Fruit fly (Drosophila melanogaster) whole organism, wandering third instar larva: ENCODE measurements around the gene eIF2gamma.

Experiments
- Abd-B ChIP-seq: fragments of >200 bp; optimal IDR thresholded peaks from 2 replicates; lab custom pipeline; 2017; ENCODE audit warnings: missing biosample characterization, missing genetic modification characterization
- CG32264 ChIP-seq: fragments of 200-800 bp; sonication (Bioruptor generic); optimal IDR thresholded peaks from 2 replicates; lab custom pipeline; 2016; ENCODE audit warnings: missing biosample characterization, missing genetic modification characterization
- CG9705 ChIP-seq: fragments of 200-800 bp; sonication (Bioruptor generic); optimal IDR thresholded peaks from 2 replicates; lab custom pipeline; 2018; ENCODE audit warnings: missing biosample characterization, mild to moderate bottlenecking, missing genetic modification characterization
- CrebA ChIP-seq: fragments of 200-800 bp; sonication (Bioruptor generic); optimal IDR thresholded peaks from 2 replicates; lab custom pipeline; 2016; ENCODE audit warnings: missing biosample characterization, mild to moderate bottlenecking, missing genetic modification characterization, borderline replicate concordance
- Dfd ChIP-seq: fragments of >200 bp; optimal IDR thresholded peaks from 2 replicates; lab custom pipeline; 2017; ENCODE audit warnings: missing biosample characterization, missing genetic modification characterization
- Dif ChIP-seq: fragments of 200-275, 200-300 bp; sonication (Bioruptor generic); optimal IDR thresholded peaks from 2 replicates; lab custom pipeline; 2018; ENCODE audit warnings: missing biosample characterization, missing genetic modification characterization; ENCODE audit not compliant: partially characterized antibody
- GATAd ChIP-seq: sonication (Bioruptor generic); optimal IDR thresholded peaks from 2 replicates; lab custom pipeline; 2016; ENCODE audit warnings: missing biosample characterization, missing genetic modification characterization
- HLH106 ChIP-seq: fragments of 200-800 bp; optimal IDR thresholded peaks from 3 replicates; lab custom pipeline; 2019; ENCODE audit warnings: missing biosample characterization, mild to moderate bottlenecking, missing genetic modification characterization, moderate library complexity
- Hnf4 ChIP-seq: fragments of 200-800 bp; sonication (Bioruptor generic); optimal IDR thresholded peaks from 2 replicates; lab custom pipeline; 2016; ENCODE audit warnings: missing biosample characterization, mild to moderate bottlenecking, missing genetic modification characterization
- Hr78 ChIP-seq: fragments of >200 bp; optimal IDR thresholded peaks from 2 replicates; lab custom pipeline; 2017; ENCODE audit warnings: missing biosample characterization, missing genetic modification characterization
- Jra ChIP-seq: sonication (Bioruptor generic); optimal IDR thresholded peaks from 2 replicates; lab custom pipeline; 2016; ENCODE audit warnings: missing biosample characterization, missing genetic modification characterization
- Mio ChIP-seq: sonication (Bioruptor generic); optimal IDR thresholded peaks from 2 replicates; lab custom pipeline; 2016; ENCODE audit warnings: missing biosample characterization, missing genetic modification characterization
- N ChIP-seq: fragments of >200 bp; optimal IDR thresholded peaks from 2 replicates; lab custom pipeline; 2018; ENCODE audit warnings: missing biosample characterization, missing external identifiers, missing genetic modification characterization
- OdsH ChIP-seq: fragments of 200-800 bp; sonication (Bioruptor generic); optimal IDR thresholded peaks from 2 replicates; lab custom pipeline; 2016; ENCODE audit warnings: missing biosample characterization, mild to moderate bottlenecking, missing genetic modification characterization
- Rel ChIP-seq, 2 experiments: fragments of 200-800 bp; sonication (Bioruptor generic) in 1 of 2; optimal IDR thresholded peaks; 2 replicates in 1 of 2; 3 replicates in 1 of 2; lab custom pipeline; 2016 to 2019; ENCODE audit warnings: mild to moderate bottlenecking in 2 of 2, missing biosample characterization in 2 of 2, missing genetic modification characterization in 2 of 2, moderate library complexity in 1 of 2
- Sp1 ChIP-seq: fragments of 200-800 bp; sonication (Bioruptor generic); optimal IDR thresholded peaks from 3 replicates; lab custom pipeline; 2019; ENCODE audit warnings: missing biosample characterization, mild to moderate bottlenecking, missing genetic modification characterization, moderate library complexity
- Vsx2 ChIP-seq: fragments of 200-300, 225-300 bp; sonication (Bioruptor generic); optimal IDR thresholded peaks from 2 replicates; lab custom pipeline; 2018; ENCODE audit warnings: missing biosample characterization, missing genetic modification characterization; ENCODE audit not compliant: partially characterized antibody
- brk ChIP-seq: fragments of 200-800 bp; sonication (Bioruptor generic); optimal IDR thresholded peaks from 2 replicates; lab custom pipeline; 2016; ENCODE audit warnings: missing biosample characterization, mild to moderate bottlenecking, missing genetic modification characterization
- dl ChIP-seq, 2 experiments: fragments of 175-275, 200-275 bp in 1 of 2; fragments of 200-275 bp in 1 of 2; sonication (Bioruptor generic); optimal IDR thresholded peaks; lab custom pipeline; 2018; ENCODE audit warnings: mild to moderate bottlenecking in 2 of 2, missing biosample characterization in 2 of 2, missing genetic modification characterization in 2 of 2, moderate library complexity in 2 of 2; ENCODE audit not compliant: partially characterized antibody in 2 of 2, insufficient read depth in 1 of 2
- dmrt93B ChIP-seq: fragments of 200-800 bp; sonication (Bioruptor generic); optimal IDR thresholded peaks from 2 replicates; lab custom pipeline; 2018; ENCODE audit warnings: missing biosample characterization, mild to moderate bottlenecking, missing genetic modification characterization
- ey ChIP-seq: fragments of 200-800 bp; sonication (Bioruptor generic); optimal IDR thresholded peaks from 2 replicates; lab custom pipeline; 2016; ENCODE audit warnings: missing biosample characterization, missing genetic modification characterization
- foxo ChIP-seq, 2 experiments: fragments of 200-800 bp; sonication (Bioruptor generic); optimal IDR thresholded peaks; 2 replicates in 1 of 2; 3 replicates in 1 of 2; lab custom pipeline; 2016 to 2017; ENCODE audit warnings: missing biosample characterization in 2 of 2, missing genetic modification characterization in 2 of 2
- fru ChIP-seq: fragments of 200-800 bp; sonication (Bioruptor generic); optimal IDR thresholded peaks from 3 replicates; lab custom pipeline; 2016; ENCODE audit warnings: missing biosample characterization, mild to moderate bottlenecking, missing genetic modification characterization
- h ChIP-seq: fragments of 200-800 bp; sonication (Bioruptor generic); optimal IDR thresholded peaks from 3 replicates; lab custom pipeline; 2016; ENCODE audit warnings: missing biosample characterization, mild to moderate bottlenecking, missing genetic modification characterization
- jim ChIP-seq: fragments of 175-275, 200-325 bp; sonication (Bioruptor generic); optimal IDR thresholded peaks from 2 replicates; lab custom pipeline; 2016; ENCODE audit warnings: missing biosample characterization, mild to moderate bottlenecking, missing genetic modification characterization
- lola ChIP-seq: fragments of >200 bp; optimal IDR thresholded peaks from 2 replicates; lab custom pipeline; 2017; ENCODE audit warnings: missing biosample characterization, missing genetic modification characterization
- psq ChIP-seq: fragments of 200-800 bp; sonication (Bioruptor generic); optimal IDR thresholded peaks from 3 replicates; lab custom pipeline; 2017; ENCODE audit warnings: missing biosample characterization, mild to moderate bottlenecking, missing genetic modification characterization, moderate library complexity
- rgr ChIP-seq: fragments of 200-800 bp; sonication (Bioruptor generic); optimal IDR thresholded peaks from 3 replicates; lab custom pipeline; 2016; ENCODE audit warnings: missing biosample characterization, mild to moderate bottlenecking, missing genetic modification characterization
- sage ChIP-seq: fragments of 200-800 bp; sonication (Bioruptor generic); optimal IDR thresholded peaks from 2 replicates; lab custom pipeline; 2016; ENCODE audit warnings: missing biosample characterization, mild to moderate bottlenecking, missing genetic modification characterization
- sv ChIP-seq: fragments of 200-800 bp; sonication (Bioruptor generic); optimal IDR thresholded peaks from 3 replicates; lab custom pipeline; 2016; ENCODE audit warnings: missing biosample characterization, missing genetic modification characterization
- tai ChIP-seq: sonication (Bioruptor generic); optimal IDR thresholded peaks from 2 replicates; lab custom pipeline; 2016; ENCODE audit warnings: missing biosample characterization, missing genetic modification characterization
- usp ChIP-seq: fragments of >200 bp; optimal IDR thresholded peaks from 2 replicates; lab custom pipeline; 2017; ENCODE audit warnings: missing biosample characterization, missing genetic modification characterization

The eIF2gamma gene

DNA sequence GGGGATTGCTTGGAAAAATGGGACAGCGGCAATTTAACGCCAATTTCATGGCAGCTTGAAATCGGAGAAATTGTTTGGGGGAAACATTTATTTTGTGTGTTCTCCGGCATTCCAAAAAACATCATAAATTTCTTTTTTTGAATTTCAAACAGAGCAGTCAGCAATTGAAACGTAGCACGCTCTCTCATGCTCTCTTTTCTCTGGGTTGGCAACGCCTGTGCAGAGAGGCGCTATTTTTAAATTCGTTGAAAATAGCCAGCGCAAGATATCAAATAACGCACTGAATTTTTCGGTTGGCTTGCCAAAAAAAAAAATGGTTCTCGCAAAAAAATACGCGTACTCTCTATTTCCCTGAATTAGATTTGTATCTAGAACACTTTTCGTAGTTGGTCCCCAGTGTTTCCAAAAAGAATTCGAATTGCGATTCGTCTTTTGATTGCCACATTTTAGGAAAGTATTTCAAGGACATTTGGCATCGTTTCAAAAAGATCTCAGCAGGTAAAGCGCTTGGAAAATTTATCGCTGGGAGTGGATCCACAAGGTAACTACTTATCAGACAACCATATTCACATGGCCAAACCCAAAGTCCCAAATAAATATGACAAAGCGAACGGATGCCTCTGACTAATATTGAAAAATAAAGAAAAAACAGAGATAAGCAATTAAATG lies 22.9 kb upstream of the eIF2gamma start:
- no peak for TF ChIP-seq CrebA (GFP tag; lab: Kevin White, UChicago)
- no peak for TF ChIP-seq CG9705 (GFP tag; lab: Kevin White, UChicago)
- no peak for TF ChIP-seq N (GFP tag; lab: Kevin White, UChicago)
- TF ChIP-seq dl (GFP tag; optimal IDR thresholded peaks at IDR 0.05; lab: Kevin White, UChicago; ENCODE audit: insufficient read depth in 1 of 2, partially characterized antibody in 2 of 2), result peak in 1 of 2 experiments; percentile 51
- peak; percentile 87 for TF ChIP-seq Dif (GFP tag; lab: Kevin White, UChicago)
- peak; percentile 7 for TF ChIP-seq rgr (GFP tag; lab: Kevin White, UChicago)
- no peak for TF ChIP-seq Dfd (GFP tag; lab: Kevin White, UChicago)
- TF ChIP-seq Vsx2, result peak; percentile 56

DNA sequence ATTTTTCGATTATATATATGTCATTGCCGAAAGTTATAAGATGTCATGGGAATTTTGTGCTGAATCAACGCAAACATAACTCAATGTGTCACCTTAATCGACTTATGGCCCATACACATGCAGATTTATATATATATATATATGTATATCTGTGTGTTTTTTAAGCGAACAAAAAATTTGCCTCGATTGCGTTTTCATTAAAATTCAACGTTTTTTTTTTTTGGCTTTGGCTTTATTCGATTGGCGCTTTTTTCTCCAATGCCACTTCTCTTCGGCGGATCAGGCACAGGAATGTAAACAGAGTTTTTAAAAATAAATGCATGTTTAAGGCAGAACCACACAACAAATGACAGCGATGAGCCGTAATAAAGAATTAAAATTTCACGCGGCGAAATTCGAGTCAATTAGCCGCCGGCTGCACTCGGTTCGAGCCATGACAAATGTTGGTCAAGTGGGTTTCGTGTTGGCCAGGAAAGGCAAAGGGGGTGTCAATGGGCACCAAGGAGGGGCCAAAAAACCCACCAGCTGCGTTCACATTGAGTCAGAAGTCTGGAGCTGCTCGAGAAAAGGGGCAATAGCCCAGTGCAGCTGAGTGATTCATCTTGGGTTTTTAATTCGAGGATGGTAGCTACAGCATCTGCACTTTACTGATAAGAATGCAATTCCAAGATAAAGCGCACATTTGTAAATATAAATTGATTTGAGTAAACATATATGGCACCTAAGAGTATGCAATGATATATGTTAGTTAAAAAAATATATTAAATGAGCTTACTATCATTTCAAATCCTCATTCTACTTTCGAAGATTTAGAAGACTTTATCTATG lies 19.9 kb upstream of the eIF2gamma start:
- TF ChIP-seq psq (GFP tag; lab: Kevin White, UChicago), result no peak
- no peak for TF ChIP-seq Rel (GFP tag; optimal IDR thresholded peaks at IDR 0.05; lab: Kevin White, UChicago)
- TF ChIP-seq Rel (tag; optimal IDR thresholded peaks at IDR 0.05; lab: Kevin White, UChicago), result peak; percentile 15

DNA sequence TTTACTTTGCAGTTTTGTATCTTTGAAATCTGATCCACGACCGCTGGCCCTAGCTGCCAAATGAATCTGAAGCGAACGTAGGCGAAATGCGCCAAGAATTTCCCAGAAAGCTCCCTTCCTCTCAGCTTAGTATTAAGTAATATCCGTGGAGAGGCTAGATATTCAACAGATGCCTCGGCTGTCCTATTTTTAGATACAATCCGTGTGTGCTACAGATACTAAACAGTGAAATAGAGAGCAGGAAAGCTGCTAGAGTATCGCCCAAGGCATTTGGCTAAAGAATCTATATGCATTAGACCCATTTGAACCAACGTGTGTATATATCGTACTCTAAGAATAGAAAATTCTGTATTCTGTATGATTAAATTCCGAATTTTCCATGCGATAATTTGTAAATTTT lies 19.1 kb upstream of the eIF2gamma start:
- TF ChIP-seq Rel (GFP tag; optimal IDR thresholded peaks at IDR 0.05; lab: Kevin White, UChicago) (no peak), Rel (tag; optimal IDR thresholded peaks at IDR 0.05; lab: Kevin White, UChicago) (no peak), psq (GFP tag; lab: Kevin White, UChicago) (no peak), Dfd (GFP tag; lab: Kevin White, UChicago) (no peak), Jra (GFP tag; lab: Kevin White, UChicago) (no peak), foxo (GFP tag; optimal IDR thresholded peaks at IDR 0.05; lab: Kevin White, UChicago) (no peak), sv (no peak), tai (GFP tag; lab: Kevin White, UChicago) (no peak), jim (GFP tag; lab: Kevin White, UChicago) (no peak), dmrt93B (GFP tag; lab: Kevin White, UChicago) (no peak)
- TF ChIP-seq, all 38 proteins: peak for 0

DNA sequence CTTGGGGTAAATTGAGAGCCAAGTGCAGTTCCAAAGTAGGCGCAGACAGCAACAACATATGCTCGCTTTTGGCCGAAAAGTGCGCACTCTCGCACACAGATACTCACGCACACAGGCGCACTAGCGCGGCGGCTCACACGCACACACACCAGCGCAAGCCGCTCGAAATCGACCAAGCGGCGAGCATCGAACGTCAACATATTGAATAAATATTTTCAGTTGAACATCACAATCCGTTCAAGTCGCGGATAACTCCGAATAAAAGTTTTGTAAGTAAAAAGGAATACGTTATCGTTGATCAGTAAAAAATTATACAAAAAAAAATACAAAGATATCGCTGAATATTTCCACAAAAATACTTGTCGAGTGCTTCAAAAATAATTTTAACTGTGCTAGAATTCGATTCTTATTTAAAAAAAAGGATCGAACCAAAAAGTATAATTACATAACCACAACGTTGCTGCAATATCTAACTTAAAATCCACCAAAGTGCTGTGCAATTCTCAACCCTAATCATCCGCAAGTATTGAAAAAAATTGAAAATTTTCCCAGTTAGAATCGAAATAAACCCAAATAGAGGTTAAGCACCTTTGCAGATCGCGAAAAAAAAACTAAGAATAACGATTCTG lies 18.2 kb upstream of the eIF2gamma start:
- TF ChIP-seq dl (GFP tag; optimal IDR thresholded peaks at IDR 0.05; lab: Kevin White, UChicago; ENCODE audit: insufficient read depth in 1 of 2, partially characterized antibody in 2 of 2) (peak in 1 of 2 experiments; percentile 3), Rel (GFP tag; optimal IDR thresholded peaks at IDR 0.05; lab: Kevin White, UChicago) (no peak), Rel (tag; optimal IDR thresholded peaks at IDR 0.05; lab: Kevin White, UChicago) (no peak)

DNA sequence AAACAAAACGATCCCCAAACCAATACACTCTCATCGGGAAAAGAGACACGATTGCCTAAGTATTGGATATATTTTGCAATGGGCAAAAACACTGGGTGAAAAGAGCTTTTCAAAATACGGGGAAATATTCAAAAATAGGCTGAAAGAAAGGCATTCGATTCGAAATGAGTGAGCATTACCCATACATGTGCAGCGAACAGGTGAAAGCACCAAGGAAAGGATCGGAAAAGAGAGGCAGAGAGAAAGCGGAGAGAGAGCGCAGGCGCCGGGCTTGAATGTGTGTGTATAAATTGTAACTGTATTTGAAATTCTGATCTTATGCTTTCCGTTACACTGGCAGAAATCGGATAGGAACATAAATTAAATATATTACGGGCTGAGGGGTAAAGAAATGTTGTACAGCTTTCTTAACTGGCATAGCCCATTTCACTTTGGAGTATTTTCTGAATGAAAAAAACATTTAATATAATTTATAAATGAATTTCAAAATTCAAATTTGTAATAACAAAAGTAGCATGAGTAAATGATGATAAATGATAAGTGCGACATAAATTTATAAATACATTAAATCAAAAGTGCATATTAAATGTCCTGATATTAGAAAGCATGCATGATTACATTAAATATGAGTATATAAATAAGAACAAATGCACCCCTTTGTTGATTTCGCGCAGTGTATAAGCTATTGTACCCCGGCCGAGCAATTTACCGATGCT lies 17.5 kb upstream of the eIF2gamma start:
- no peak for TF ChIP-seq brk (GFP tag; lab: Kevin White, UChicago)
- no peak for TF ChIP-seq lola (GFP tag; lab: Kevin White, UChicago)
- no peak for TF ChIP-seq Mio (GFP tag; lab: Kevin White, UChicago)
- no peak for TF ChIP-seq CG9705 (GFP tag; lab: Kevin White, UChicago)
- no peak for TF ChIP-seq Rel (GFP tag; optimal IDR thresholded peaks at IDR 0.05; lab: Kevin White, UChicago)
- TF ChIP-seq Rel (tag; optimal IDR thresholded peaks at IDR 0.05; lab: Kevin White, UChicago), result no peak
- no peak for TF ChIP-seq usp
- TF ChIP-seq Dif (GFP tag; lab: Kevin White, UChicago), result peak; percentile 23
- TF ChIP-seq rgr (GFP tag; lab: Kevin White, UChicago), result peak; percentile 46
- TF ChIP-seq foxo (GFP tag; optimal IDR thresholded peaks at IDR 0.05; lab: Kevin White, UChicago), result peak in 1 of 2 experiments; percentile 63
- TF ChIP-seq fru (GFP tag; lab: Kevin White, UChicago), result peak; percentile 65
- TF ChIP-seq GATAd (GFP tag; lab: Kevin White, UChicago), result no peak
- no peak for TF ChIP-seq dl (GFP tag; optimal IDR thresholded peaks at IDR 0.05; lab: Kevin White, UChicago; ENCODE audit: insufficient read depth in 1 of 2, partially characterized antibody in 2 of 2)
- no peak for TF ChIP-seq tai (GFP tag; lab: Kevin White, UChicago)
- no peak for TF ChIP-seq Hr78 (GFP tag; lab: Kevin White, UChicago)
- no peak for TF ChIP-seq CG32264 (GFP tag; lab: Kevin White, UChicago)
- TF ChIP-seq h (GFP tag; lab: Kevin White, UChicago), result peak; percentile 45
- TF ChIP-seq OdsH (GFP tag; lab: Kevin White, UChicago), result peak; percentile 60
- TF ChIP-seq HLH106 (tag; lab: Kevin White, UChicago), result peak; percentile 66
- TF ChIP-seq jim (GFP tag; lab: Kevin White, UChicago), result no peak
- peak; percentile 20 for TF ChIP-seq sv
- TF ChIP-seq ey (GFP tag; lab: Kevin White, UChicago), result peak; percentile 34
- TF ChIP-seq Dfd (GFP tag; lab: Kevin White, UChicago), result no peak
- no peak for TF ChIP-seq Jra (GFP tag; lab: Kevin White, UChicago)
- TF ChIP-seq Hnf4 (GFP tag; lab: Kevin White, UChicago), result no peak
- TF ChIP-seq psq (GFP tag; lab: Kevin White, UChicago), result peak; percentile 56
- TF ChIP-seq Abd-B (GFP tag; lab: Kevin White, UChicago), result no peak
- peak; percentile 71 for TF ChIP-seq Sp1 (GFP tag; lab: Kevin White, UChicago)
- TF ChIP-seq sage (GFP tag; lab: Kevin White, UChicago), result peak; percentile 16
